Worm (Caenorhabditis elegans): Measurements from ENCODE around the gene nhr-126.

DNA sequence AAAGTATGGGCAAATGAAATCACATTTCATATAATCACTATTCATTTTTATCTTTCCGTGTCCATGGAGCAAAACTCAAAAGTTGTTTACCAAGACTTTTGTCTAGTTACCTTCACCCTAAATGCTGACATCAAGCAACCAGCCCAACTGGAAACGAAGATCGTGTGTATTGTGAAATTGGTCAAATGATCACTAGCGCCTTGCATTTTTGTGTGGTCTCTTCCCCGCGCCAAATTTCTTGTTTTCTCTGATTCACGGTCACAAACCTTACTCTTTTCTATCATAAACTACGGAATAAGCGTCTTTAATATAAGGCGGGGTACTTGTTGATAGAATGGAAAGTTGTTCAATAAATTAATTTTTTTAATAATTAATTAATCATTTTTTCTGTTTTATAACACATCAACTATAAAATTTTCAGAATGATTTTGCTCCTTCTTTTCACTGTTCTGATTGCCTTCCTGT is 21.3 kb downstream of the nhr-126 start, which contains the start of gene cyp-33C7:
- TF ChIP-seq egl-27 (tag; optimal IDR thresholded peaks at IDR 0.05) (no peak), nhr-76 (tag; optimal IDR thresholded peaks at IDR 0.05) (no peak)
